Fruit fly (Drosophila melanogaster): ENCODE measurements around the gene Spn28F.

Gene Spn28F

DNA sequence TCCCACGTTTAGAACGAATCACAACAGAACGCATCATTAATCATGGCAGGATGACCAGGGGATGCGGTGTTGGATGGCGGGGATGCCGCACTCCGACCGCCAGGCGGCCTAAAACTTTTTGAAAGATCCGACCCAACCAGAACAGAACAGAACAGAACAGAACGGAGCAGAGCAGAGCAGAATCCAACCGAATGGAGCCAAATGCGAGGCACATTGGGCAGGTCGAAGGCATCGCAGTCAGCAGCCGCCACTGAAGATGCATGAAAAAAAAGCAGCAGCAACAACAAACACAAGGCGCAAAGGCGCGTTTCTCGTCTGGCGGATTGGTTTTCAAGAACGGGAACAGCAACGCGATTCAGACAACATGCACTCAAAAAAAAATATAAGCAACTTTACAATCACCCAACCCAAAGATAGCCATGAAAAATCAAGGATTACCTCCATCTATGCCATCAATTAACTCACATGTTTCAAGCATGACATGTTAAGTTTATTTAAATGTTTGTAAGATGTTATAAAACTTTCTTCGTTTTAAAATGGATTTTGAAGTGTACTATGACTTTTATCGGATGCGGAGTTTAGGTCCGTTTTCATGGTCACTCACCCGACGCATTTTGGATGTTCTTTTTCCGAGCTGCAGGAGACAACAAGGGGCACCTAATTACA is 37.9 kb upstream of the Spn28F start:
- TF ChIP-seq Jra (GFP tag; optimal IDR thresholded peaks at IDR 0.05) (peak; percentile 92), Hnf4 (GFP tag; optimal IDR thresholded peaks at IDR 0.05) (peak; percentile 96), HLH106 (tag; optimal IDR thresholded peaks at IDR 0.05) (peak; percentile 95), woc (GFP tag; optimal IDR thresholded peaks at IDR 0.05) (peak; percentile 96), OdsH (GFP tag; optimal IDR thresholded peaks at IDR 0.05) (peak; percentile 97), Mio (GFP tag; optimal IDR thresholded peaks at IDR 0.05) (peak; percentile 64), CG32264 (GFP tag; optimal IDR thresholded peaks at IDR 0.05) (peak; percentile 95), Vsx2 (GFP tag; optimal IDR thresholded peaks at IDR 0.05; ENCODE audit: partially characterized antibody) (peak; percentile 68), foxo (GFP tag; optimal IDR thresholded peaks at IDR 0.05) (peak; percentile 89 to 97), Sp1 (GFP tag; optimal IDR thresholded peaks at IDR 0.05) (peak; percentile 96), Abd-B (GFP tag; optimal IDR thresholded peaks at IDR 0.05) (no peak), h (GFP tag; optimal IDR thresholded peaks at IDR 0.05) (peak; percentile 98), dsf (GFP tag; optimal IDR thresholded peaks at IDR 0.05; ENCODE audit: borderline replicate concordance) (peak; percentile 75), sv (GFP tag; optimal IDR thresholded peaks at IDR 0.05) (peak; percentile 45), rgr (GFP tag; optimal IDR thresholded peaks at IDR 0.05) (peak; percentile 97), sage (GFP tag; optimal IDR thresholded peaks at IDR 0.05) (peak; percentile 95), Hr83 (GFP tag; optimal IDR thresholded peaks at IDR 0.05; ENCODE audit: poor library complexity, severe bottlenecking) (peak; percentile 6), ey (GFP tag; optimal IDR thresholded peaks at IDR 0.05) (peak; percentile 97), Dif (GFP tag; optimal IDR thresholded peaks at IDR 0.05; ENCODE audit: partially characterized antibody) (no peak), pan (optimal IDR thresholded peaks at IDR 0.05) (no peak), dmrt93B (GFP tag; optimal IDR thresholded peaks at IDR 0.05) (peak; percentile 86), GATAd (GFP tag; optimal IDR thresholded peaks at IDR 0.05) (peak; percentile 34), N (GFP tag; optimal IDR thresholded peaks at IDR 0.05) (no peak), CG9705 (GFP tag; optimal IDR thresholded peaks at IDR 0.05) (peak; percentile 82), psq (GFP tag; optimal IDR thresholded peaks at IDR 0.05) (peak; percentile 95), CrebA (GFP tag; optimal IDR thresholded peaks at IDR 0.05; ENCODE audit: borderline replicate concordance) (peak; percentile 70), brk (GFP tag; optimal IDR thresholded peaks at IDR 0.05) (peak; percentile 95), jim (GFP tag; optimal IDR thresholded peaks at IDR 0.05) (no peak), br (GFP tag; optimal IDR thresholded peaks at IDR 0.05) (peak; percentile 97), tai (GFP tag; optimal IDR thresholded peaks at IDR 0.05) (peak; percentile 92), Rel (GFP tag; optimal IDR thresholded peaks at IDR 0.05) (peak; percentile 93), Rel (tag; optimal IDR thresholded peaks at IDR 0.05) (peak; percentile 71), usp (GFP tag; optimal IDR thresholded peaks at IDR 0.05) (no peak), Myc (optimal IDR thresholded peaks at IDR 0.05) (no peak), dl (GFP tag; optimal IDR thresholded peaks at IDR 0.05; ENCODE audit: insufficient read depth in 1 of 2, partially characterized antibody in 2 of 2) (no peak), Dfd (GFP tag; optimal IDR thresholded peaks at IDR 0.05) (no peak), lola (GFP tag; optimal IDR thresholded peaks at IDR 0.05) (no peak), fru (GFP tag; optimal IDR thresholded peaks at IDR 0.05) (peak; percentile 97), Hr78 (GFP tag; optimal IDR thresholded peaks at IDR 0.05) (no peak)

dm6 chr2L:8277561-8278201 is 36.1 kb upstream of the Spn28F start:
- no peak for TF ChIP-seq Myc (optimal IDR thresholded peaks at IDR 0.05)
- peak; percentile 73 for TF ChIP-seq Mio (GFP tag; optimal IDR thresholded peaks at IDR 0.05)
- peak; percentile 94 for TF ChIP-seq CrebA (GFP tag; optimal IDR thresholded peaks at IDR 0.05; ENCODE audit: borderline replicate concordance)
- TF ChIP-seq h (GFP tag; optimal IDR thresholded peaks at IDR 0.05), result peak; percentile 99
- TF ChIP-seq Hnf4 (GFP tag; optimal IDR thresholded peaks at IDR 0.05), result peak; percentile 98
- peak; percentile 94 for TF ChIP-seq CG9705 (GFP tag; optimal IDR thresholded peaks at IDR 0.05)
- TF ChIP-seq N (GFP tag; optimal IDR thresholded peaks at IDR 0.05), result no peak
- peak; percentile 99 for TF ChIP-seq OdsH (GFP tag; optimal IDR thresholded peaks at IDR 0.05)
- no peak for TF ChIP-seq Hr78 (GFP tag; optimal IDR thresholded peaks at IDR 0.05)
- TF ChIP-seq Sp1 (GFP tag; optimal IDR thresholded peaks at IDR 0.05), result peak; percentile 99
- TF ChIP-seq HLH106 (tag; optimal IDR thresholded peaks at IDR 0.05), result peak; percentile 96
- peak; percentile 98 for TF ChIP-seq psq (GFP tag; optimal IDR thresholded peaks at IDR 0.05)
- peak; percentile 99 for TF ChIP-seq rgr (GFP tag; optimal IDR thresholded peaks at IDR 0.05)
- TF ChIP-seq Dif (GFP tag; optimal IDR thresholded peaks at IDR 0.05; ENCODE audit: partially characterized antibody), result peak; percentile 78
- peak; percentile 97 for TF ChIP-seq ey (GFP tag; optimal IDR thresholded peaks at IDR 0.05)
- peak; percentile 98 for TF ChIP-seq br (GFP tag; optimal IDR thresholded peaks at IDR 0.05)
- TF ChIP-seq sage (GFP tag; optimal IDR thresholded peaks at IDR 0.05), result peak; percentile 98
- peak; percentile 97 for TF ChIP-seq sv (GFP tag; optimal IDR thresholded peaks at IDR 0.05)
- peak; percentile 33 for TF ChIP-seq GATAd (GFP tag; optimal IDR thresholded peaks at IDR 0.05)
- TF ChIP-seq CG32264 (GFP tag; optimal IDR thresholded peaks at IDR 0.05), result peak; percentile 86
- TF ChIP-seq jim (GFP tag; optimal IDR thresholded peaks at IDR 0.05), result no peak
- peak; percentile 50 to 99 for TF ChIP-seq foxo (GFP tag; optimal IDR thresholded peaks at IDR 0.05)
- peak; percentile 94 for TF ChIP-seq dmrt93B (GFP tag; optimal IDR thresholded peaks at IDR 0.05)
- TF ChIP-seq Abd-B (GFP tag; optimal IDR thresholded peaks at IDR 0.05), result no peak
- no peak for TF ChIP-seq lola (GFP tag; optimal IDR thresholded peaks at IDR 0.05)
- peak; percentile 98 for TF ChIP-seq fru (GFP tag; optimal IDR thresholded peaks at IDR 0.05)
- TF ChIP-seq dsf (GFP tag; optimal IDR thresholded peaks at IDR 0.05; ENCODE audit: borderline replicate concordance), result peak; percentile 92
- TF ChIP-seq pan (optimal IDR thresholded peaks at IDR 0.05), result no peak
- TF ChIP-seq woc (GFP tag; optimal IDR thresholded peaks at IDR 0.05), result peak; percentile 95
- peak; percentile 37 to 64 for TF ChIP-seq dl (GFP tag; optimal IDR thresholded peaks at IDR 0.05; ENCODE audit: insufficient read depth in 1 of 2, partially characterized antibody in 2 of 2)
- peak; percentile 7 for TF ChIP-seq Vsx2 (GFP tag; optimal IDR thresholded peaks at IDR 0.05; ENCODE audit: partially characterized antibody)
- TF ChIP-seq Jra (GFP tag; optimal IDR thresholded peaks at IDR 0.05), result peak; percentile 96
- peak; percentile 27 for TF ChIP-seq Dfd (GFP tag; optimal IDR thresholded peaks at IDR 0.05)
- no peak for TF ChIP-seq usp (GFP tag; optimal IDR thresholded peaks at IDR 0.05)
- peak; percentile 99 for TF ChIP-seq brk (GFP tag; optimal IDR thresholded peaks at IDR 0.05)
- peak; percentile 98 for TF ChIP-seq Rel (GFP tag; optimal IDR thresholded peaks at IDR 0.05)
- TF ChIP-seq Rel (tag; optimal IDR thresholded peaks at IDR 0.05), result peak; percentile 79
- peak; percentile 93 for TF ChIP-seq tai (GFP tag; optimal IDR thresholded peaks at IDR 0.05)
- peak; percentile 0 for TF ChIP-seq Hr83 (GFP tag; optimal IDR thresholded peaks at IDR 0.05; ENCODE audit: poor library complexity, severe bottlenecking)
